Fruit fly (Drosophila melanogaster) Kc167 (cell line): ENCODE data around the gene CG11608.

ENCODE experiments used
- Myc ChIP-seq: fragments of >200 bp; optimal IDR thresholded peaks from 2 replicates; lab custom pipeline; 2017; ENCODE audit warnings: missing external identifiers
- Sin3A ChIP-seq: fragments of >200 bp; optimal IDR thresholded peaks from 2 replicates; lab custom pipeline; 2018; ENCODE audit warnings: missing external identifiers
- insv ChIP-seq: fragments of >200 bp; optimal IDR thresholded peaks from 3 replicates; lab custom pipeline; 2018; ENCODE audit warnings: missing external identifiers
- psq ChIP-seq: fragments of >200 bp; optimal IDR thresholded peaks from 2 replicates; lab custom pipeline; 2017; ENCODE audit warnings: missing external identifiers
- ttk ChIP-seq: sonication (Bioruptor generic); optimal IDR thresholded peaks from 2 replicates; lab custom pipeline; 2017; ENCODE audit warnings: missing external identifiers

DNA sequence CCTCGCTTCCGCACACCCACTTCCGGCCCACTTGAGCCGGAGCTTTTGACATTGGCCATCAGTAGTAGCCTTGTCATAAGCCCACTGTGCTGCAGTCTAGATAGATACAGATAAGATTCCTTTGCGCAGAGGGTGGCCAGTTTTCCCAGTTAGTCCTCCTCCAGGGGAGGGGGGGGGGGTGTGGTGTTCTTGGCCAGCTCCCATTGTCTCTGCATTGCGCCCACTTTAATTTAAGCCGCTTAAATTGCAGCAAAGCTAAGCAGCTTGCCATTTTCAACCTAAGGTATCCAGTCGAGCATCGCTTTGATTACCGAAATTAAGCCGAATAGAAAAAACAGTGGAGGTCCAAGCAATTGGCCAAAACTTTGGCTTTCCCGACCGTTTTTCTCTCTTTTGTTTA, 15.5 kb upstream of the CG11608 start:
- TF ChIP-seq ttk (lab: Kevin White, UChicago) (no peak), psq (lab: Kevin White, UChicago) (no peak), insv (no peak), Sin3A (no peak), Myc (no peak)
